Fruit fly (Drosophila melanogaster): ENCODE results near the gene CG18508.

The CG18508 gene

dm6 chrX:3143235-3144030 lies 29.5 kb downstream of the CG18508 start:
- TF ChIP-seq CG9705 (GFP tag; optimal IDR thresholded peaks at IDR 0.05) = no peak

dm6 chrX:3142090-3142489 lies 30.9 kb downstream of the CG18508 start:
- no peak for TF ChIP-seq Hnf4 (GFP tag; optimal IDR thresholded peaks at IDR 0.05)
- TF ChIP-seq Myc (optimal IDR thresholded peaks at IDR 0.05) = no peak
- TF ChIP-seq psq (GFP tag; optimal IDR thresholded peaks at IDR 0.05) = no peak
- no peak for TF ChIP-seq tai (GFP tag; optimal IDR thresholded peaks at IDR 0.05)
- TF ChIP-seq GATAd (GFP tag; optimal IDR thresholded peaks at IDR 0.05) = no peak
- TF ChIP-seq Dif (GFP tag; optimal IDR thresholded peaks at IDR 0.05; ENCODE audit: partially characterized antibody) = no peak
- TF ChIP-seq HLH106 (tag; optimal IDR thresholded peaks at IDR 0.05) = no peak
- no peak for TF ChIP-seq Hr78 (GFP tag; optimal IDR thresholded peaks at IDR 0.05)
- TF ChIP-seq foxo (GFP tag; optimal IDR thresholded peaks at IDR 0.05) = no peak
- no peak for TF ChIP-seq ey (GFP tag; optimal IDR thresholded peaks at IDR 0.05)
- no peak for TF ChIP-seq dmrt93B (GFP tag; optimal IDR thresholded peaks at IDR 0.05)
- no peak for TF ChIP-seq CG32264 (GFP tag; optimal IDR thresholded peaks at IDR 0.05)
- TF ChIP-seq Dfd (GFP tag; optimal IDR thresholded peaks at IDR 0.05) = no peak
- TF ChIP-seq Mio (GFP tag; optimal IDR thresholded peaks at IDR 0.05) = no peak
- no peak for TF ChIP-seq CrebA (GFP tag; optimal IDR thresholded peaks at IDR 0.05; ENCODE audit: borderline replicate concordance)
- no peak for TF ChIP-seq OdsH (GFP tag; optimal IDR thresholded peaks at IDR 0.05)
- no peak for TF ChIP-seq CG9705 (GFP tag; optimal IDR thresholded peaks at IDR 0.05)

- no peak for TF ChIP-seq brk (GFP tag; optimal IDR thresholded peaks at IDR 0.05)
- no peak for TF ChIP-seq tai (GFP tag; optimal IDR thresholded peaks at IDR 0.05)
- TF ChIP-seq Dif (GFP tag; optimal IDR thresholded peaks at IDR 0.05; ENCODE audit: partially characterized antibody) = no peak
- no peak for TF ChIP-seq Hnf4 (GFP tag; optimal IDR thresholded peaks at IDR 0.05)
- no peak for TF ChIP-seq lola (GFP tag; optimal IDR thresholded peaks at IDR 0.05)
- no peak for TF ChIP-seq rgr (GFP tag; optimal IDR thresholded peaks at IDR 0.05)
Measured at dm6 chrX:3140809-3141208, 32.1 kb downstream of the CG18508 start.

dm6 chrX:3139961-3140360 lies 33.0 kb downstream of the CG18508 start:
- TF ChIP-seq Mio (GFP tag; optimal IDR thresholded peaks at IDR 0.05) (no peak), Myc (optimal IDR thresholded peaks at IDR 0.05) (no peak), CrebA (GFP tag; optimal IDR thresholded peaks at IDR 0.05; ENCODE audit: borderline replicate concordance) (peak; percentile 41), psq (GFP tag; optimal IDR thresholded peaks at IDR 0.05) (peak; percentile 94), jim (GFP tag; optimal IDR thresholded peaks at IDR 0.05) (no peak)

- TF ChIP-seq Mio (GFP tag; optimal IDR thresholded peaks at IDR 0.05) (no peak), Sp1 (GFP tag; optimal IDR thresholded peaks at IDR 0.05) (no peak), br (GFP tag; optimal IDR thresholded peaks at IDR 0.05) (no peak), foxo (GFP tag; optimal IDR thresholded peaks at IDR 0.05) (no peak), rgr (GFP tag; optimal IDR thresholded peaks at IDR 0.05) (no peak), Jra (GFP tag; optimal IDR thresholded peaks at IDR 0.05) (no peak), GATAd (GFP tag; optimal IDR thresholded peaks at IDR 0.05) (no peak), Rel (GFP tag; optimal IDR thresholded peaks at IDR 0.05) (no peak), Rel (tag; optimal IDR thresholded peaks at IDR 0.05) (no peak), Myc (optimal IDR thresholded peaks at IDR 0.05) (no peak), lola (GFP tag; optimal IDR thresholded peaks at IDR 0.05) (no peak), sage (GFP tag; optimal IDR thresholded peaks at IDR 0.05) (no peak), pan (optimal IDR thresholded peaks at IDR 0.05) (no peak), sv (GFP tag; optimal IDR thresholded peaks at IDR 0.05) (no peak), h (GFP tag; optimal IDR thresholded peaks at IDR 0.05) (no peak), fru (GFP tag; optimal IDR thresholded peaks at IDR 0.05) (no peak), woc (GFP tag; optimal IDR thresholded peaks at IDR 0.05) (no peak), brk (GFP tag; optimal IDR thresholded peaks at IDR 0.05) (no peak), CG9705 (GFP tag; optimal IDR thresholded peaks at IDR 0.05) (no peak), dl (GFP tag; optimal IDR thresholded peaks at IDR 0.05; ENCODE audit: insufficient read depth in 1 of 2, partially characterized antibody in 2 of 2) (no peak), tai (GFP tag; optimal IDR thresholded peaks at IDR 0.05) (no peak)
Measured at dm6 chrX:3137853-3138418, 35.0 kb downstream of the CG18508 start.
